Worm (Caenorhabditis elegans) whole organism, L1 larva: ENCODE results near the gene osm-1.

Source experiments
- nhr-11 ChIP-seq: fragments of 150-350 bp; optimal IDR thresholded peaks from 2 replicates; lab custom pipeline; 2014; ENCODE audit warnings: missing biosample characterization, missing genetic modification characterization
- nhr-47 ChIP-seq: sonication (generic microtip); optimal IDR thresholded peaks from 2 replicates; lab custom pipeline; 2016; ENCODE audit warnings: mild to moderate bottlenecking, missing genetic modification characterization, moderate library complexity, missing compliant biosample characterization
- pax-3 ChIP-seq: fragments of 200-800 bp; sonication (Bioruptor generic); optimal IDR thresholded peaks from 2 replicates; lab custom pipeline; 2018; ENCODE audit warnings: mild to moderate bottlenecking, missing genetic modification characterization, moderate library complexity, missing compliant biosample characterization
- unc-86 ChIP-seq: sonication (generic microtip); optimal IDR thresholded peaks from 2 replicates; lab custom pipeline; 2016; ENCODE audit warnings: missing genetic modification characterization, missing compliant biosample characterization

ce11 chrX:16533860-16534259, 6.6 kb upstream of the osm-1 start:
- TF ChIP-seq pax-3 (no peak), unc-86 (tag; lab: Kevin White, UChicago) (no peak), nhr-11 (no peak), nhr-47 (tag; lab: Kevin White, UChicago) (no peak)
